Worm (Caenorhabditis elegans): ENCODE data around the gene pph-4.1.

- TF ChIP-seq T22C8.4 (GFP tag; IDR thresholded peaks at IDR 0.05) (no peak), ztf-29 (GFP tag; IDR thresholded peaks at IDR 0.05) (no peak), flt-1 (GFP tag; IDR thresholded peaks at IDR 0.05) (no peak)
These were observed 26.1 kb upstream of the pph-4.1 start, which contains the start of gene pph-4.2 for ce11 chrIII:12377198-12377662.

All from whole organism, midembryonic.